Worm (Caenorhabditis elegans) whole organism, L2 larva: Measurements from ENCODE around the gene C18B2.4.
A peak's percentile ranks its signal among the peaks of the same experiment; 100 is the strongest.

Experiments used
- F13H6.1 ChIP-seq: sonication (generic microtip); optimal IDR thresholded peaks from 2 replicates; lab custom pipeline; 2016; ENCODE audit warnings: missing genetic modification characterization, missing compliant biosample characterization
- Y55F3AM.14 ChIP-seq: fragments of 200-800 bp; sonication (Bioruptor generic); optimal IDR thresholded peaks from 2 replicates; lab custom pipeline; 2018; ENCODE audit warnings: mild to moderate bottlenecking, missing genetic modification characterization, missing compliant biosample characterization
- ZK546.5 ChIP-seq: sonication (generic microtip); optimal IDR thresholded peaks from 2 replicates; lab custom pipeline; 2017; ENCODE audit warnings: missing biosample characterization, missing genetic modification characterization
- alr-1 ChIP-seq: fragments of 150-350 bp; optimal IDR thresholded peaks from 2 replicates; lab custom pipeline; 2014; ENCODE audit warnings: missing biosample characterization, missing genetic modification characterization
- aly-2 ChIP-seq: fragments of 150-350 bp; optimal IDR thresholded peaks from 2 replicates; lab custom pipeline; 2014; ENCODE audit warnings: missing biosample characterization, missing genetic modification characterization
- ama-1 ChIP-seq: fragments of 150-350 bp; optimal IDR thresholded peaks from 2 replicates; lab custom pipeline; 2018; ENCODE audit warnings: inconsistent platforms
- blmp-1 ChIP-seq: sonication (generic microtip); optimal IDR thresholded peaks from 2 replicates; lab custom pipeline; 2017; ENCODE audit warnings: missing genetic modification characterization, mild to moderate bottlenecking, missing compliant biosample characterization, antibody characterized with exemption, moderate library complexity; ENCODE audit not compliant: insufficient read depth
- ceh-16 ChIP-seq: fragments of 150-350 bp; optimal IDR thresholded peaks from 2 replicates; lab custom pipeline; 2014; ENCODE audit warnings: missing biosample characterization, missing genetic modification characterization
- ceh-82 ChIP-seq: fragments of 150-350 bp; optimal IDR thresholded peaks from 2 replicates; lab custom pipeline; 2014; ENCODE audit warnings: missing biosample characterization, missing genetic modification characterization
- crh-2 ChIP-seq: sonication (generic microtip); optimal IDR thresholded peaks from 2 replicates; lab custom pipeline; 2017; ENCODE audit warnings: missing biosample characterization, missing genetic modification characterization
- dmd-4 ChIP-seq: sonication (generic microtip); optimal IDR thresholded peaks from 2 replicates; lab custom pipeline; 2017; ENCODE audit warnings: missing biosample characterization, missing genetic modification characterization
- egl-27 ChIP-seq: sonication (generic microtip); optimal IDR thresholded peaks from 3 replicates; lab custom pipeline; 2017; ENCODE audit warnings: missing biosample characterization, missing genetic modification reagents, missing genetic modification characterization
- elt-1 ChIP-seq: fragments of 150-350 bp; optimal IDR thresholded peaks from 2 replicates; lab custom pipeline; 2014; ENCODE audit warnings: missing biosample characterization, missing genetic modification characterization
- fos-1 ChIP-seq: fragments of 150-350 bp; optimal IDR thresholded peaks from 2 replicates; lab custom pipeline; 2014; ENCODE audit warnings: missing biosample characterization, missing genetic modification characterization
- gmeb-1 ChIP-seq: fragments of 150-350 bp; optimal IDR thresholded peaks from 2 replicates; lab custom pipeline; 2014; ENCODE audit warnings: missing biosample characterization, missing genetic modification characterization
- lin-11 ChIP-seq: fragments of 150-350 bp; sonication (generic microtip); optimal IDR thresholded peaks from 2 replicates; lab custom pipeline; 2014; ENCODE audit warnings: missing biosample characterization, missing genetic modification characterization, inconsistent platforms, mixed read lengths
- lin-13 ChIP-seq: fragments of 150-350 bp; optimal IDR thresholded peaks from 2 replicates; lab custom pipeline; 2014; ENCODE audit warnings: missing biosample characterization, missing genetic modification reagents, missing genetic modification characterization
- lin-39 ChIP-seq: fragments of 150-350 bp; optimal IDR thresholded peaks from 2 replicates; lab custom pipeline; 2014; ENCODE audit warnings: missing biosample characterization, missing genetic modification reagents, missing genetic modification characterization
- nhr-10 ChIP-seq: sonication (generic microtip); optimal IDR thresholded peaks from 2 replicates; lab custom pipeline; 2017; ENCODE audit warnings: missing biosample characterization, missing genetic modification characterization
- nhr-11 ChIP-seq: fragments of 150-350 bp; optimal IDR thresholded peaks from 2 replicates; lab custom pipeline; 2014; ENCODE audit warnings: missing biosample characterization, missing genetic modification characterization
- nhr-21 ChIP-seq: fragments of 150-350 bp; optimal IDR thresholded peaks from 2 replicates; lab custom pipeline; 2014; ENCODE audit warnings: missing biosample characterization, missing genetic modification characterization
- nhr-23 ChIP-seq: fragments of 150-350 bp; optimal IDR thresholded peaks from 2 replicates; lab custom pipeline; 2014; ENCODE audit warnings: missing biosample characterization, missing genetic modification reagents, missing genetic modification characterization
- nhr-237 ChIP-seq: fragments of 150-350 bp; optimal IDR thresholded peaks from 2 replicates; lab custom pipeline; 2014; ENCODE audit warnings: missing biosample characterization, missing genetic modification characterization
- nhr-25 ChIP-seq: fragments of 150-350 bp; sonication (generic microtip); optimal IDR thresholded peaks from 3 replicates; lab custom pipeline; 2014; ENCODE audit warnings: missing biosample characterization, missing genetic modification characterization
- nhr-6 ChIP-seq: fragments of 150-350 bp; optimal IDR thresholded peaks from 2 replicates; lab custom pipeline; 2014; ENCODE audit warnings: missing biosample characterization, missing genetic modification characterization
- peb-1 ChIP-seq: fragments of 150-350 bp; optimal IDR thresholded peaks from 2 replicates; lab custom pipeline; 2014; ENCODE audit warnings: missing biosample characterization, missing genetic modification characterization
- sma-3 ChIP-seq: sonication (generic microtip); optimal IDR thresholded peaks from 2 replicates; lab custom pipeline; 2016; ENCODE audit warnings: missing genetic modification reagents, missing genetic modification characterization, missing compliant biosample characterization
- sma-9 ChIP-seq, 2 experiments: fragments of 150-350 bp in 1 of 2; sonication (generic microtip) in 1 of 2; optimal IDR thresholded peaks; 2 replicates each; lab custom pipeline; 2014 to 2016; ENCODE audit warnings: missing genetic modification characterization in 2 of 2, mild to moderate bottlenecking in 1 of 2, missing biosample characterization in 1 of 2, missing compliant biosample characterization in 1 of 2, missing genetic modification reagents in 1 of 2, moderate library complexity in 1 of 2
- snpc-4 ChIP-seq: fragments of 150-350 bp; optimal IDR thresholded peaks from 2 replicates; lab custom pipeline; 2014; ENCODE audit warnings: missing biosample characterization, missing genetic modification characterization
- unc-39 ChIP-seq: fragments of 150-350 bp; optimal IDR thresholded peaks from 2 replicates; lab custom pipeline; 2014; ENCODE audit warnings: missing biosample characterization, missing genetic modification characterization
- unc-55 ChIP-seq: fragments of 150-350 bp; sonication (generic microtip); optimal IDR thresholded peaks from 3 replicates; lab custom pipeline; 2014; ENCODE audit warnings: missing biosample characterization, missing genetic modification reagents, missing genetic modification characterization
- unc-62 ChIP-seq: fragments of 150-350 bp; optimal IDR thresholded peaks from 2 replicates; lab custom pipeline; 2014; ENCODE audit warnings: missing biosample characterization, missing genetic modification reagents, missing genetic modification characterization
- ztf-1 ChIP-seq: fragments of 200-800 bp; sonication (Bioruptor generic); conservative IDR thresholded peaks from 2 replicates; pipeline ENCODE4 v1.3.6; 2022; ENCODE audit warnings: missing genetic modification characterization, missing compliant biosample characterization
- ztf-11 ChIP-seq: sonication (generic microtip); optimal IDR thresholded peaks from 2 replicates; lab custom pipeline; 2017; ENCODE audit warnings: missing biosample characterization, missing genetic modification characterization

Gene C18B2.4

DNA sequence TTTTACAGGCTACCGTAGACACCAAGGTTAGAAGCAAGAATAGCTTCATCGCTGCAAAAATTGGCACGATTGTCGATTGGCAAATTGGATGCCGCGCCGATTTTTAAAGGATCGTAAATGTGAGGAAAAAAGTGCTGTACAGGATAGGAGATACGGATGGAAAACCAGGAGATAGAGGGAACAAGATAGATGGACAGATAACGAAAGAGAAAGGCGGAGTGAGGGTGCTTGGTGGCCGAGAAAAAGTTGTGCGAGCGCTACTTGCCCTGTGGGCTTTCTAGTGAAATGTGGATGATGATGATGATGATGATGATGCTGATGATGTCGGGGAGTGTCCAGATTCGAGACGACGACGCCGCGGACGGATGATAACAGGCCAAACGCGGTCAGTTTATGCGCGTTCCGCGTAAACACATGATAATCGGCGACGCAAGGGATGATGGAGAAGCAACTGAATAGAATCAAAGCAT is 9.2 kb downstream of the C18B2.4 start, which contains the start of gene T27A10.6:
Gene T27A10.6, minus strand, starts transcription at position 51 of the 470 bp plus-strand sequence.
- no peak for TF ChIP-seq snpc-4 (tag; lab: Kevin White, UChicago)
- TF ChIP-seq nhr-21 (tag; lab: Kevin White, UChicago): peak; percentile 25
- TF ChIP-seq blmp-1 (tag; lab: Kevin White, UChicago): peak; percentile 29

ce11 chrX:3590510-3590909 is 15.0 kb downstream of the C18B2.4 start:
- TF ChIP-seq unc-39 (tag; lab: Kevin White, UChicago) (no peak), nhr-25 (tag; lab: Kevin White, UChicago) (no peak), peb-1 (tag; lab: Kevin White, UChicago) (no peak), alr-1 (no peak), nhr-237 (tag; lab: Kevin White, UChicago) (no peak), elt-1 (tag; lab: Kevin White, UChicago) (no peak)

- TF ChIP-seq lin-13 (GFP tag; lab: Kevin White, UChicago) (no peak), dmd-4 (tag; lab: Kevin White, UChicago) (no peak), lin-11 (tag; lab: Kevin White, UChicago) (no peak), unc-39 (tag; lab: Kevin White, UChicago) (no peak)
Observed at ce11 chrX:3585625-3586024, 19.9 kb downstream of the C18B2.4 start, which contains the start of gene T27A10.2. Gene T27A10.2, plus strand, starts transcription at chrX:3585957.

ce11 chrX:3584481-3584880 is 21.1 kb downstream of the C18B2.4 start:
- TF ChIP-seq sma-9 (GFP tag; optimal IDR thresholded peaks at IDR 0.05; lab: Kevin White, UChicago): no peak
- TF ChIP-seq sma-9 (tag; optimal IDR thresholded peaks at IDR 0.05; lab: Kevin White, UChicago): no peak
- TF ChIP-seq nhr-23 (tag; lab: Kevin White, UChicago): no peak
- TF ChIP-seq ztf-1: no peak
- TF ChIP-seq nhr-6 (tag; lab: Kevin White, UChicago): no peak
- TF ChIP-seq nhr-10 (tag; lab: Kevin White, UChicago): no peak
- TF ChIP-seq sma-3: no peak
- TF ChIP-seq ztf-11 (tag; lab: Kevin White, UChicago): no peak
- TF ChIP-seq ceh-82 (tag; lab: Kevin White, UChicago): no peak
- no peak for TF ChIP-seq ZK546.5
- no peak for TF ChIP-seq F13H6.1 (tag; lab: Kevin White, UChicago)
- no peak for TF ChIP-seq unc-55 (GFP tag; lab: Kevin White, UChicago)
- no peak for TF ChIP-seq ceh-16 (tag; lab: Kevin White, UChicago)
- TF ChIP-seq unc-62 (GFP tag; lab: Kevin White, UChicago): no peak
- TF ChIP-seq nhr-11: no peak
- no peak for TF ChIP-seq blmp-1 (tag; lab: Kevin White, UChicago)

DNA sequence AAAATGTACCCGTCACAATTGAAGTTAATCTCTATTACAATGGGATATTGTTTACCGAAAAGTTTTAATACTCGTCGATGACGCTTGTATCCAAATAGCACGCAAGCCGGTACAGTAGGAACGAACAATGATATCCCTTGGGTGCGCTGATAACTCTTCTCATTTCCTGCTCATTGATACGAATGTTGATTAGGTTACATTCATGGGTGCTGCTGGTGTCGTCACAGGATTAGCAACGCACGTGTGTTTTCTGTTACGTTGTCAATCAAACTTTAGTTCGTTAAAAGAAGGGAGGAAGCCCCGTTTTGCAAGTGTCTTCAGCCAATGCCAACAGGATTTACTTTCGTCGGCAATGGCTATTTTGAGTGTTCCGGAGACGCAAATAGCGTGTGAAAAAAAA is 22.1 kb downstream of the C18B2.4 start:
- peak; percentile 37 for TF ChIP-seq sma-9 (GFP tag; optimal IDR thresholded peaks at IDR 0.05; lab: Kevin White, UChicago)
- no peak for TF ChIP-seq sma-9 (tag; optimal IDR thresholded peaks at IDR 0.05; lab: Kevin White, UChicago)
- TF ChIP-seq lin-39 (tag; lab: Kevin White, UChicago): no peak
- TF ChIP-seq crh-2: no peak
- no peak for TF ChIP-seq peb-1 (tag; lab: Kevin White, UChicago)
- no peak for TF ChIP-seq nhr-23 (tag; lab: Kevin White, UChicago)
- no peak for TF ChIP-seq ama-1 (lab: Kevin White, UChicago)

- TF ChIP-seq egl-27 (tag; lab: Kevin White, UChicago) (no peak), sma-9 (GFP tag; optimal IDR thresholded peaks at IDR 0.05; lab: Kevin White, UChicago) (peak; percentile 7), sma-9 (tag; optimal IDR thresholded peaks at IDR 0.05; lab: Kevin White, UChicago) (no peak)
Observed at ce11 chrX:3581813-3582212, 23.7 kb downstream of the C18B2.4 start.

DNA sequence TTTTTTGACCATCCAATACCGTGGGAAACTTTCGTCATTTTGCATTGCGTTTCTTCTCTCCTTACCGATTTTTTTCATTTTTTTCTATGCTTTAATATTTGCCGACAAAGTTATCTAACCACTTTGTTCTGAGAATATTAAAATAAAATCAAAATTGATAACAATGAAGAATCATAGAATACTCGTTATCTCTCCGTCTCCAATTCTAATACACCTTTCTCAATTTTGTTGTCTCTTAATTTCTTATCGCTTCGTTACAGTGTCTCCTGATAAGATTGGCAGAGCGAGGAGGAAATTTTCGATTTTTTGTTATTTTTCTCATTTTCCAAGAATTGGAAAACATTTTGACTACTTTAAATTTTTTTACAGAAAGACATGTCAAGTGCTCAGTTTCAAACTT is 29.3 kb downstream of the C18B2.4 start, which contains the start of gene ckc-1:
Gene ckc-1, plus strand, starts transcription at position 368 of the 400 bp plus-strand sequence.
- TF ChIP-seq sma-9 (GFP tag; optimal IDR thresholded peaks at IDR 0.05; lab: Kevin White, UChicago) (peak; percentile 27), sma-9 (tag; optimal IDR thresholded peaks at IDR 0.05; lab: Kevin White, UChicago) (no peak), Y55F3AM.14 (GFP tag; lab: Kevin White, UChicago) (no peak), crh-2 (peak; percentile 55), sma-3 (no peak), fos-1 (peak; percentile 98), aly-2 (no peak), alr-1 (no peak), gmeb-1 (tag; lab: Kevin White, UChicago) (peak; percentile 37)
